Worm (Caenorhabditis elegans) whole organism, L1 larva: ENCODE measurements around the gene T24C4.5.

Experiments
- C04F5.9 ChIP-seq: sonication (generic microtip); optimal IDR thresholded peaks from 2 replicates; lab custom pipeline; 2016; ENCODE audit warnings: missing genetic modification characterization, missing compliant biosample characterization
- aly-2 ChIP-seq: fragments of 150-350 bp; optimal IDR thresholded peaks from 2 replicates; lab custom pipeline; 2014; ENCODE audit warnings: missing biosample characterization, missing genetic modification characterization
- egl-27 ChIP-seq, 2 experiments: fragments of 150-350 bp in 1 of 2; sonication (generic microtip); optimal IDR thresholded peaks; 3 replicates each; lab custom pipeline; 2017 to 2018; ENCODE audit warnings: missing biosample characterization in 2 of 2, missing genetic modification characterization in 2 of 2, missing genetic modification reagents in 2 of 2
- fkh-8 ChIP-seq: sonication (generic microtip); optimal IDR thresholded peaks from 2 replicates; lab custom pipeline; 2016; ENCODE audit warnings: mild to moderate bottlenecking, missing genetic modification characterization, missing compliant biosample characterization
- fos-1 ChIP-seq: fragments of 150-350 bp; optimal IDR thresholded peaks from 2 replicates; lab custom pipeline; 2014; ENCODE audit warnings: missing biosample characterization, missing genetic modification characterization
- jun-1 ChIP-seq: fragments of 150-350 bp; optimal IDR thresholded peaks from 2 replicates; lab custom pipeline; 2014; ENCODE audit warnings: missing biosample characterization, missing genetic modification reagents, missing genetic modification characterization
- lin-13 ChIP-seq: fragments of 150-350 bp; optimal IDR thresholded peaks from 2 replicates; lab custom pipeline; 2014; ENCODE audit warnings: missing biosample characterization, missing genetic modification reagents, missing genetic modification characterization
- lin-35 ChIP-seq, 2 experiments: fragments of 150-350 bp; optimal IDR thresholded peaks; 2 replicates each; lab custom pipeline; 2014; ENCODE audit warnings: missing biosample characterization in 2 of 2, missing genetic modification characterization in 2 of 2, missing genetic modification reagents in 2 of 2
- nhr-12 ChIP-seq: sonication (generic microtip); optimal IDR thresholded peaks from 2 replicates; lab custom pipeline; 2017; ENCODE audit warnings: missing biosample characterization, missing genetic modification characterization
- nhr-237 ChIP-seq: fragments of 150-350 bp; optimal IDR thresholded peaks from 2 replicates; lab custom pipeline; 2014; ENCODE audit warnings: missing biosample characterization, missing genetic modification characterization
- nhr-77 ChIP-seq: fragments of 150-350 bp; optimal IDR thresholded peaks from 2 replicates; lab custom pipeline; 2014; ENCODE audit warnings: missing biosample characterization, missing genetic modification characterization
- nhr-90 ChIP-seq: sonication (generic microtip); optimal IDR thresholded peaks from 2 replicates; lab custom pipeline; 2016; ENCODE audit warnings: mild to moderate bottlenecking, missing genetic modification characterization, missing compliant biosample characterization; ENCODE audit not compliant: poor library complexity
- rnt-1 ChIP-seq: sonication (generic microtip); optimal IDR thresholded peaks from 2 replicates; lab custom pipeline; 2016; ENCODE audit warnings: mild to moderate bottlenecking, missing genetic modification characterization, moderate library complexity, missing compliant biosample characterization

DNA sequence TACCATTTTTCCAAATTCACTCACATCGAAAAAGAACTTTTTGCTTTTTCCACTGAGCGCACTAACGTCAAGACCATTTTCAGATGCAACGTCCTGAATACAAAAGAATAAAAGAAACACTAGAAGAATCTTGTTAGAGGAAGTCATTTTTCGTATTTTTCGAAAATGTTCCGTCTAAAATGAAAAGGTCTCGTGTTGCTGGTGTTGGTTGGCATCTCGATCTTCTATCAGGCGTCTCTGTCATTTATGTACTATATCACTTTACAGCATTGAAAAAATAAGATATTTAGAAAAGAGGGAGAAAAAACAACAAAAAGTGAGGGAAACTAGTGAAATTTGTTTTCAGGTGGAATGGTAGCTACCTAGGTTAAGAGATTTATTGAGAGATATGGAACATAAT, 38.4 kb downstream of the T24C4.5 start, which contains the start of gene K02F3.9:
- TF ChIP-seq jun-1 (no peak), fos-1 (tag; lab: Kevin White, UChicago) (no peak), lin-35 (GFP tag; optimal IDR thresholded peaks at IDR 0.05; lab: Kevin White, UChicago) (no peak), rnt-1 (tag; lab: Kevin White, UChicago) (peak; percentile 23), nhr-12 (tag; lab: Kevin White, UChicago) (no peak), lin-13 (no peak), C04F5.9 (no peak), nhr-237 (tag; lab: Kevin White, UChicago) (no peak), egl-27 (tag; optimal IDR thresholded peaks at IDR 0.05; lab: Kevin White, UChicago) (no peak), nhr-90 (no peak), fkh-8 (no peak), nhr-77 (tag; lab: Kevin White, UChicago) (no peak), aly-2 (tag; lab: Kevin White, UChicago) (no peak)
